Worm (Caenorhabditis elegans): ENCODE data around the gene C50C3.19.

ce11 chrIII:8161238-8161637 is 29.4 kb upstream of the C50C3.19 start, which contains the start of gene inpp-5K:
- TF ChIP-seq F10E7.11 (tag; optimal IDR thresholded peaks at IDR 0.05), result no peak
- TF ChIP-seq pha-4 (tag; optimal IDR thresholded peaks at IDR 0.05), result no peak
- TF ChIP-seq F52B5.7 (tag; optimal IDR thresholded peaks at IDR 0.05), result no peak
- no peak for TF ChIP-seq F39B2.1 (GFP tag; IDR thresholded peaks at IDR 0.05)
- no peak for TF ChIP-seq ama-1 (optimal IDR thresholded peaks at IDR 0.05)
- no peak for TF ChIP-seq ama-1 (GFP tag; optimal IDR thresholded peaks at IDR 0.05)
- TF ChIP-seq nfya-1 (tag; optimal IDR thresholded peaks at IDR 0.05; ENCODE audit: borderline replicate concordance, insufficient read depth), result no peak

Data from whole organism, young adult.